Worm (Caenorhabditis elegans): ENCODE measurements around the gene uig-1.

uig-1 gene

ce11 chrV:13273302-13273701 lies 22.5 kb downstream of the uig-1 start:
- TF ChIP-seq ceh-36 (tag; optimal IDR thresholded peaks at IDR 0.05) (no peak), hmbx-1 (tag; optimal IDR thresholded peaks at IDR 0.05) (no peak), aly-1 (tag; optimal IDR thresholded peaks at IDR 0.05) (no peak), ets-7 (tag; optimal IDR thresholded peaks at IDR 0.05) (no peak), flt-1 (GFP tag; IDR thresholded peaks at IDR 0.05) (no peak), tbx-37 (GFP tag; conservative IDR thresholded peaks at IDR 0.05) (no peak), pes-1 (GFP tag; IDR thresholded peaks at IDR 0.05) (no peak), B0310.2 (tag; optimal IDR thresholded peaks at IDR 0.05) (no peak), ceh-13 (GFP tag; optimal IDR thresholded peaks at IDR 0.05) (no peak), hnd-1 (tag; optimal IDR thresholded peaks at IDR 0.05) (no peak), ama-1 (optimal IDR thresholded peaks at IDR 0.05) (no peak), F13C5.2 (tag; optimal IDR thresholded peaks at IDR 0.05) (no peak), tbx-11 (GFP tag; IDR thresholded peaks at IDR 0.05) (no peak)

DNA sequence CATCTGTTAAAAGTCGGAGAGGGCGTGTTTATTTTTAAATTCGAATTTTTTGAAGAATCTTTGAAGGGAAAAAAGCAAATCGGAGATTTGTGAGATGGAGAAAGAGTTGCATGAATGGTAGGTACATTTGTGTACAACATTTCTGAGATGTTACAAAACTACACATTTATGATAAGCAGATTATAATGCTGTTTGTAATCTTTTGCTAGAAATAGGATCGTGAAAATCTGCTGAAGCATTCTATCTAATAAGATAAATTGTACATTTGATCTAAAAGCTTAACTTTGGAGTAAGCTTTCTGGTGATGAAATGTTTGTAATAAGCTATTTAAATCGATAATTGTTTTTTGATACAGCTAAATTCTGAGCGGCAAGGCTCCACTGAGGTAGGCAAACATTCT lies 23.5 kb downstream of the uig-1 start:
- TF ChIP-seq tbx-37 (GFP tag; conservative IDR thresholded peaks at IDR 0.05) (no peak), B0310.2 (tag; optimal IDR thresholded peaks at IDR 0.05) (no peak), hmbx-1 (tag; optimal IDR thresholded peaks at IDR 0.05) (no peak), pes-1 (GFP tag; IDR thresholded peaks at IDR 0.05) (no peak), tbx-11 (GFP tag; IDR thresholded peaks at IDR 0.05) (no peak), sea-1 (GFP tag; conservative IDR thresholded peaks at IDR 0.05) (no peak), tra-4 (tag; optimal IDR thresholded peaks at IDR 0.05) (no peak)

- TF ChIP-seq pes-1 (GFP tag; IDR thresholded peaks at IDR 0.05): no peak
- no peak for TF ChIP-seq hmg-4 (GFP tag; optimal IDR thresholded peaks at IDR 0.05)
- TF ChIP-seq tbx-11 (GFP tag; IDR thresholded peaks at IDR 0.05): no peak
- TF ChIP-seq hnd-1 (tag; optimal IDR thresholded peaks at IDR 0.05): no peak
- no peak for TF ChIP-seq ceh-36 (tag; optimal IDR thresholded peaks at IDR 0.05)
- no peak for TF ChIP-seq aly-1 (tag; optimal IDR thresholded peaks at IDR 0.05)
- no peak for TF ChIP-seq flt-1 (GFP tag; IDR thresholded peaks at IDR 0.05)
- TF ChIP-seq ets-7 (tag; optimal IDR thresholded peaks at IDR 0.05): no peak
- TF ChIP-seq B0310.2 (tag; optimal IDR thresholded peaks at IDR 0.05): no peak
- no peak for TF ChIP-seq sea-1 (GFP tag; conservative IDR thresholded peaks at IDR 0.05)
- no peak for TF ChIP-seq hmbx-1 (tag; optimal IDR thresholded peaks at IDR 0.05)
- TF ChIP-seq F13C5.2 (tag; optimal IDR thresholded peaks at IDR 0.05): no peak
- TF ChIP-seq ceh-13 (GFP tag; optimal IDR thresholded peaks at IDR 0.05): no peak
- TF ChIP-seq tbx-37 (GFP tag; conservative IDR thresholded peaks at IDR 0.05): no peak
- no peak for TF ChIP-seq scrt-1 (GFP tag; IDR thresholded peaks at IDR 0.05)
- TF ChIP-seq ama-1 (optimal IDR thresholded peaks at IDR 0.05): no peak
- TF ChIP-seq tra-4 (tag; optimal IDR thresholded peaks at IDR 0.05): no peak
These were observed 26.5 kb downstream of the uig-1 start for ce11 chrV:13269228-13269630.

DNA sequence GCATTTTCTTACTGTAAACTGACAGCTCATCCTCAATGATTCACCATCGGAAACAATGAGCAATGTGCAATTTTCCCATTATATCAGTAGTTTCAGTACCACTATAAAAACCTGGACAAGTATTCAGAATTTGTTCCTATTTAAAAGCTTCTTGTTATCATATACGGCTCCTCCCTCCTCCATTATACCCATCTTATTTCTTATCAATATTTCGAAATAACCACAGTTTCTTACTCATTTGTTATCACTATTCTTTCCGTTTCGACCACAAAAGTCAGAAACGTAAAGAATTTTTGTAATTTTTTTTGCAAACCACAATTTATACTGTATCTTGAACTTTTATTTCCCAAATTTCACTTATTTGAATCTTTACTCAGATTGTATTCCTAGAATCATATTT lies 27.7 kb downstream of the uig-1 start:
- no peak for TF ChIP-seq scrt-1 (GFP tag; IDR thresholded peaks at IDR 0.05)
- no peak for TF ChIP-seq B0310.2 (tag; optimal IDR thresholded peaks at IDR 0.05)
- no peak for TF ChIP-seq tbx-11 (GFP tag; IDR thresholded peaks at IDR 0.05)
- no peak for TF ChIP-seq aly-1 (tag; optimal IDR thresholded peaks at IDR 0.05)
- no peak for TF ChIP-seq F13C5.2 (tag; optimal IDR thresholded peaks at IDR 0.05)
- no peak for TF ChIP-seq flt-1 (GFP tag; IDR thresholded peaks at IDR 0.05)
- no peak for TF ChIP-seq hmg-4 (GFP tag; optimal IDR thresholded peaks at IDR 0.05)
- no peak for TF ChIP-seq sea-1 (GFP tag; conservative IDR thresholded peaks at IDR 0.05)
- no peak for TF ChIP-seq tbx-37 (GFP tag; conservative IDR thresholded peaks at IDR 0.05)
- no peak for TF ChIP-seq hnd-1 (tag; optimal IDR thresholded peaks at IDR 0.05)
- no peak for TF ChIP-seq ceh-36 (tag; optimal IDR thresholded peaks at IDR 0.05)
- TF ChIP-seq hmbx-1 (tag; optimal IDR thresholded peaks at IDR 0.05): no peak
- TF ChIP-seq ama-1 (optimal IDR thresholded peaks at IDR 0.05): no peak
- no peak for TF ChIP-seq tra-4 (tag; optimal IDR thresholded peaks at IDR 0.05)
- TF ChIP-seq pes-1 (GFP tag; IDR thresholded peaks at IDR 0.05): no peak
- no peak for TF ChIP-seq ets-7 (tag; optimal IDR thresholded peaks at IDR 0.05)
- no peak for TF ChIP-seq ceh-13 (GFP tag; optimal IDR thresholded peaks at IDR 0.05)

DNA sequence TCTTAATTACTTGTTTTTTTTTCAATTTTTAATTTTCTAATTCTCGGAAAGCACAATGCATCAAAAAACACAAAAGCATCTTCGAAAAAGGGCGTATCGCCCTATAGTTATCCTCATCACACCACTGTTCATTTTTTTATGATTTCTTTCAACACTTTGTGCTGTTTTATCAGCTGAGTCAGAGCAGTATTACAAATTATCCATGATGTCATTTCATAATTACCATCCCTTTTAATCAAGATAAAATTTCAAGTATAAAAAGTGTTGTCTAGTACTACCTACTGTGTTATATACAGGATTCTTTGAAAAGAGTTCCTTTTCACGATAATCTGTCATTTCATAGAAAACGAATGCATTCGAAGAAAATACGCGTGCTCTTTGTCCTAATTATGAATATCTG lies 29.1 kb downstream of the uig-1 start:
- TF ChIP-seq ceh-36 (tag; optimal IDR thresholded peaks at IDR 0.05) (no peak), tra-4 (tag; optimal IDR thresholded peaks at IDR 0.05) (no peak), aly-1 (tag; optimal IDR thresholded peaks at IDR 0.05) (no peak), sea-1 (GFP tag; conservative IDR thresholded peaks at IDR 0.05) (no peak), flt-1 (GFP tag; IDR thresholded peaks at IDR 0.05) (no peak), hnd-1 (tag; optimal IDR thresholded peaks at IDR 0.05) (no peak), ama-1 (optimal IDR thresholded peaks at IDR 0.05) (no peak), tbx-37 (GFP tag; conservative IDR thresholded peaks at IDR 0.05) (no peak), hmg-4 (GFP tag; optimal IDR thresholded peaks at IDR 0.05) (no peak), tbx-11 (GFP tag; IDR thresholded peaks at IDR 0.05) (no peak), hmbx-1 (tag; optimal IDR thresholded peaks at IDR 0.05) (no peak), ceh-13 (GFP tag; optimal IDR thresholded peaks at IDR 0.05) (no peak), pes-1 (GFP tag; IDR thresholded peaks at IDR 0.05) (no peak), B0310.2 (tag; optimal IDR thresholded peaks at IDR 0.05) (no peak)

DNA sequence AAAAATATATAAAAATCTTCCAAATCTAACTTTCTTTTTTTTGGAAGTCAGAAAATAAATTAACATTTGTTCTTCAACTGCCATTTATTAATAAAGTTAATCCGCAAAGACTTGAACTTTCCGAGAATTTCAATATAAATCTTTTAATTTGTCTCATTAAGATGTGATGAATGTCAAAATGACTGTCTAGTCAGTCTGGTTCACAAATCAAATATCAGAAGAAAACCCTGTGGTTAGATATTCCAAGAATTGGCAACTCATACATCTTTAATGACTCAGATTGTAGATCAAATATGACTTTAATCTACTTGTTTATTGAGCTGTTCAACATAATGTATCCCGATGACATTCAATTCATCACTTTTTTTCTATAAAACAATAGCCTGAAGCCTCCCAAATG lies 30.1 kb downstream of the uig-1 start:
- no peak for TF ChIP-seq ceh-13 (GFP tag; optimal IDR thresholded peaks at IDR 0.05)

- TF ChIP-seq ceh-36 (tag; optimal IDR thresholded peaks at IDR 0.05): no peak
- no peak for TF ChIP-seq tbx-11 (GFP tag; IDR thresholded peaks at IDR 0.05)
- TF ChIP-seq tbx-37 (GFP tag; conservative IDR thresholded peaks at IDR 0.05): no peak
- TF ChIP-seq F13C5.2 (tag; optimal IDR thresholded peaks at IDR 0.05): no peak
- TF ChIP-seq aly-1 (tag; optimal IDR thresholded peaks at IDR 0.05): no peak
- no peak for TF ChIP-seq ets-7 (tag; optimal IDR thresholded peaks at IDR 0.05)
These were observed 31.5 kb downstream of the uig-1 start, which contains the start of gene zip-5 for ce11 chrV:13264245-13264644. TSS of gene zip-5 (plus strand) at chrV:13264545.

DNA sequence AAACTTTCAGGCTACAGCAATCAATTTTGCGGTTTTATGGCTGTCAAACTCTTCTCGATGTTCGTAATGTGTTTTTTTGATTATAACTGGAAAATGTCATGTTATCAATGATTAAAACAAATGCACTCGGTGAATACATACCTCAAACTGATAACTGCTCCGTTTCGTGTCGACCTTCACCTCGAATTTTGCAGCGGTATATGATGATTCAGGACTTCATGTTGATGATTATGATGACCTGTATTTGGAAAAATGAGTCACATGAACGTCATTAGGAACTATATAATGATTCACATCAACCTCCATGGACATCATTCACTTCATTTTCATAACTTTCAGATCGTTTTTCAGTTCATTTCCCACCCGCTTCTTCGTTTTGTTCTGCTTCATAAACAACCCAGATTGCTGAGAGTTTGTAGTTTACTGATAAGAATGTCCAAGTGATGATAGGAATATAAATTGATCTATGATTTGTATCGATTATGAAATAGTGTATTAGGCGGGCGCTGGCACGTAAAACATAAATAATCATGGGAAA lies 32.9 kb downstream of the uig-1 start:
- no peak for TF ChIP-seq sea-1 (GFP tag; conservative IDR thresholded peaks at IDR 0.05)
- TF ChIP-seq scrt-1 (GFP tag; IDR thresholded peaks at IDR 0.05): no peak
- no peak for TF ChIP-seq ceh-36 (tag; optimal IDR thresholded peaks at IDR 0.05)
- no peak for TF ChIP-seq aly-1 (tag; optimal IDR thresholded peaks at IDR 0.05)
- TF ChIP-seq ama-1 (optimal IDR thresholded peaks at IDR 0.05): no peak
- no peak for TF ChIP-seq tbx-11 (GFP tag; IDR thresholded peaks at IDR 0.05)
- no peak for TF ChIP-seq pes-1 (GFP tag; IDR thresholded peaks at IDR 0.05)
- no peak for TF ChIP-seq flt-1 (GFP tag; IDR thresholded peaks at IDR 0.05)
- no peak for TF ChIP-seq ets-7 (tag; optimal IDR thresholded peaks at IDR 0.05)
- no peak for TF ChIP-seq hnd-1 (tag; optimal IDR thresholded peaks at IDR 0.05)
- no peak for TF ChIP-seq F13C5.2 (tag; optimal IDR thresholded peaks at IDR 0.05)
- TF ChIP-seq hmg-4 (GFP tag; optimal IDR thresholded peaks at IDR 0.05): no peak
- TF ChIP-seq ceh-13 (GFP tag; optimal IDR thresholded peaks at IDR 0.05): no peak
- no peak for TF ChIP-seq hmbx-1 (tag; optimal IDR thresholded peaks at IDR 0.05)
- TF ChIP-seq tbx-37 (GFP tag; conservative IDR thresholded peaks at IDR 0.05): no peak
- TF ChIP-seq tra-4 (tag; optimal IDR thresholded peaks at IDR 0.05): no peak

Data from whole organism, early embryonic.